Worm (Caenorhabditis elegans) whole organism, L4/young adult: ENCODE data around the gene chil-23.

Experiments
- W03F9.2 ChIP-seq: fragments of 150-350 bp; optimal IDR thresholded peaks from 2 replicates; lab custom pipeline; 2014; ENCODE audit warnings: missing biosample characterization, missing genetic modification characterization
- dao-5 ChIP-seq: sonication (generic microtip); optimal IDR thresholded peaks from 2 replicates; lab custom pipeline; 2016; ENCODE audit warnings: missing genotype, missing genetic modification characterization, moderate library complexity, missing compliant biosample characterization
- him-1 ChIP-seq: sonication (generic microtip); optimal IDR thresholded peaks from 2 replicates; lab custom pipeline; 2016; ENCODE audit warnings: missing genotype, missing genetic modification reagents, missing genetic modification characterization, missing compliant biosample characterization

ce11 chrII:9418843-9419532 is 49.4 kb downstream of the chil-23 start:
- no peak for TF ChIP-seq him-1 (tag; lab: Kevin White, UChicago)
- no peak for TF ChIP-seq dao-5 (tag; lab: Kevin White, UChicago)
- TF ChIP-seq W03F9.2 (tag; lab: Kevin White, UChicago) = no peak
